Worm (Caenorhabditis elegans): ENCODE measurements around the gene mdt-10.

DNA sequence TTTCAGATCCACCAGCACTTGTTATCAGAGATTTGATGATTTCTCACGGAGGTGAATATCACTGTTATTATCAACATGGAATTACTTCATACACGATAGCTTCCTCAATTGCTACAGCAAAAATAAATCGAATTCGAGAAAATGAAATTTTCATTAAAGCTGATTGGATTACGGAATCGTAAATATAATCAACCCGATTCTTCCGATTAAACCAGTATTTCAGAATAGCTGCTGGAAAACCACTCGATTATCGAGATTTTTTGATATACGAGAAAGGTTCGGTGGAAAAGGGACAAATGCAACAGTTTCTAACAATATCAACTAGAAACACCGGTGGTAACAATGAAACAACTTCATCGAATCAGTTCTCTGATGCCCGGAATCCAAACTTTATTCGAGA, 47.1 kb upstream of the mdt-10 start:
- TF ChIP-seq ztf-11 (tag; optimal IDR thresholded peaks at IDR 0.05) (no peak), elt-3 (tag; optimal IDR thresholded peaks at IDR 0.05) (no peak), nhr-28 (tag; optimal IDR thresholded peaks at IDR 0.05) (no peak), lin-39 (tag; optimal IDR thresholded peaks at IDR 0.05) (no peak)

Measured in whole organism, L3 larva.